Fruit fly (Drosophila melanogaster): ENCODE results near the gene frm.

Gene frm

dm6 chr3L:5551087-5551486 is at the start of gene frm:
Gene frm (minus strand): TSS chr3L:5551159.
- TF ChIP-seq CG4496 (GFP tag; IDR thresholded peaks at IDR 0.05), result no peak
- TF ChIP-seq CG13204 (GFP tag; optimal IDR thresholded peaks at IDR 0.05), result peak; percentile 52
- peak; percentile 61 for TF ChIP-seq EcR (GFP tag; optimal IDR thresholded peaks at IDR 0.05)
- TF ChIP-seq CG8159 (tag; optimal IDR thresholded peaks at IDR 0.05), result peak; percentile 35
- peak; percentile 81 for TF ChIP-seq gl (tag; optimal IDR thresholded peaks at IDR 0.05)
- TF ChIP-seq CG15710 (tag; optimal IDR thresholded peaks at IDR 0.05), result peak; percentile 39
- 0 out of 3 replicates have a peak, but pooled peaks have one; percentile 23 for TF ChIP-seq fd96Ca (GFP tag; IDR thresholded peaks at IDR 0.05)
- no peak for TF ChIP-seq CG10348 (GFP tag; IDR thresholded peaks at IDR 0.05)
- peak; percentile 44 for TF ChIP-seq CG34367 (tag; optimal IDR thresholded peaks at IDR 0.05)
- peak; percentile 34 for TF ChIP-seq Pif1B (GFP tag; optimal IDR thresholded peaks at IDR 0.05)
- TF ChIP-seq Pif1A (GFP tag; optimal IDR thresholded peaks at IDR 0.05), result peak; percentile 21
- peak; percentile 41 for TF ChIP-seq Snoo (tag; optimal IDR thresholded peaks at IDR 0.05)
- no peak for TF ChIP-seq CG9948 (tag; optimal IDR thresholded peaks at IDR 0.05)
- TF ChIP-seq CG17806 (tag; optimal IDR thresholded peaks at IDR 0.05), result peak; percentile 23

- TF ChIP-seq Pif1A (GFP tag; optimal IDR thresholded peaks at IDR 0.05) (no peak), CG13204 (GFP tag; optimal IDR thresholded peaks at IDR 0.05) (no peak), CG8301 (tag; optimal IDR thresholded peaks at IDR 0.05) (no peak)
These were observed 48.6 kb upstream of the frm start, which contains the start of gene CG10591 for dm6 chr3L:5599592-5599991. Gene CG10591 (minus strand): TSS chr3L:5599692.

- TF ChIP-seq EcR (GFP tag; optimal IDR thresholded peaks at IDR 0.05) (no peak), fd96Ca (GFP tag; IDR thresholded peaks at IDR 0.05) (no peak), CG12605 (GFP tag; IDR thresholded peaks at IDR 0.05) (no peak), gl (tag; optimal IDR thresholded peaks at IDR 0.05) (no peak), Snoo (tag; optimal IDR thresholded peaks at IDR 0.05) (no peak), Ets98B (GFP tag; IDR thresholded peaks at IDR 0.05) (no peak), CG17806 (tag; optimal IDR thresholded peaks at IDR 0.05) (no peak), CG10348 (GFP tag; IDR thresholded peaks at IDR 0.05) (no peak), CG15710 (tag; optimal IDR thresholded peaks at IDR 0.05) (no peak), CG4496 (GFP tag; IDR thresholded peaks at IDR 0.05) (no peak), CG8301 (tag; optimal IDR thresholded peaks at IDR 0.05) (no peak), CG14655 (GFP tag; optimal IDR thresholded peaks at IDR 0.05) (no peak), CG8159 (tag; optimal IDR thresholded peaks at IDR 0.05) (no peak)
These were observed 44.1 kb upstream of the frm start, which contains the start of the genes Alp10 and Alp9 for dm6 chr3L:5594853-5595593. Gene Alp10 (minus strand): TSS chr3L:5595272. Gene Alp9 (plus strand): TSS chr3L:5595542.

- TF ChIP-seq CG34367 (tag; optimal IDR thresholded peaks at IDR 0.05), result no peak
- no peak for TF ChIP-seq Pif1B (GFP tag; optimal IDR thresholded peaks at IDR 0.05)
These were observed 43.3 kb upstream of the frm start for dm6 chr3L:5594163-5594715.

- TF ChIP-seq CG12605 (GFP tag; IDR thresholded peaks at IDR 0.05) (no peak), fd96Ca (GFP tag; IDR thresholded peaks at IDR 0.05) (no peak), EcR (GFP tag; optimal IDR thresholded peaks at IDR 0.05) (no peak), CG10348 (GFP tag; IDR thresholded peaks at IDR 0.05) (no peak), CG34367 (tag; optimal IDR thresholded peaks at IDR 0.05) (no peak), Pif1A (GFP tag; optimal IDR thresholded peaks at IDR 0.05) (no peak), gl (tag; optimal IDR thresholded peaks at IDR 0.05) (no peak), CG13204 (GFP tag; optimal IDR thresholded peaks at IDR 0.05) (no peak), D1 (tag; optimal IDR thresholded peaks at IDR 0.05) (no peak), CG15710 (tag; optimal IDR thresholded peaks at IDR 0.05) (no peak), CG9948 (tag; optimal IDR thresholded peaks at IDR 0.05) (no peak), CG8159 (tag; optimal IDR thresholded peaks at IDR 0.05) (no peak), Pif1B (GFP tag; optimal IDR thresholded peaks at IDR 0.05) (no peak), Ets98B (GFP tag; IDR thresholded peaks at IDR 0.05) (no peak), CG17806 (tag; optimal IDR thresholded peaks at IDR 0.05) (no peak), CG4496 (GFP tag; IDR thresholded peaks at IDR 0.05) (no peak), Snoo (tag; optimal IDR thresholded peaks at IDR 0.05) (no peak)
These were observed 41.5 kb upstream of the frm start, which contains the start of gene spo for dm6 chr3L:5592437-5592836. Gene spo (minus strand): TSS chr3L:5592571.

dm6 chr3L:5583295-5583707 is 32.3 kb upstream of the frm start:
- TF ChIP-seq CG17806 (tag; optimal IDR thresholded peaks at IDR 0.05) (no peak), EcR (GFP tag; optimal IDR thresholded peaks at IDR 0.05) (no peak), fd96Ca (GFP tag; IDR thresholded peaks at IDR 0.05) (peak; percentile 76; the same call in 2 of the 3 replicates), Snoo (tag; optimal IDR thresholded peaks at IDR 0.05) (no peak), CG32121 (GFP tag; IDR thresholded peaks at IDR 0.05) (peak; percentile 57), CG8301 (tag; optimal IDR thresholded peaks at IDR 0.05) (no peak), CG10348 (GFP tag; IDR thresholded peaks at IDR 0.05) (peak; percentile 60; the same call in 1 of the 2 replicates), CG12605 (GFP tag; IDR thresholded peaks at IDR 0.05) (no peak; the same call in 1 of the 2 replicates), CG9948 (tag; optimal IDR thresholded peaks at IDR 0.05) (no peak), Ets98B (GFP tag; IDR thresholded peaks at IDR 0.05) (peak; percentile 85), CG14655 (GFP tag; optimal IDR thresholded peaks at IDR 0.05) (no peak), rn (GFP tag; IDR thresholded peaks at IDR 0.05) (peak; percentile 71), CG34367 (tag; optimal IDR thresholded peaks at IDR 0.05) (peak; percentile 65), CG8159 (tag; optimal IDR thresholded peaks at IDR 0.05) (no peak), Pif1A (GFP tag; optimal IDR thresholded peaks at IDR 0.05) (no peak), gl (tag; optimal IDR thresholded peaks at IDR 0.05) (no peak), CG4496 (GFP tag; IDR thresholded peaks at IDR 0.05) (peak; percentile 90), CG15710 (tag; optimal IDR thresholded peaks at IDR 0.05) (peak; percentile 75), D1 (tag; optimal IDR thresholded peaks at IDR 0.05) (no peak), Pif1B (GFP tag; optimal IDR thresholded peaks at IDR 0.05) (no peak), CG13204 (GFP tag; optimal IDR thresholded peaks at IDR 0.05) (no peak)
